Worm (Caenorhabditis elegans) whole organism, young adult: ENCODE results near the gene fbxa-182.

Source experiments
- F22D6.2 ChIP-seq: sonication (generic microtip); optimal IDR thresholded peaks from 2 replicates; lab custom pipeline; 2016; ENCODE audit warnings: mild to moderate bottlenecking, missing genetic modification characterization, missing compliant biosample characterization
- ama-1 ChIP-seq, 3 experiments: fragments of 150-350 bp in 1 of 3; sonication (generic microtip) in 2 of 3; optimal IDR thresholded peaks; 2 replicates each; lab custom pipeline; 2014 to 2018; ENCODE audit warnings: missing biosample characterization in 2 of 3, missing genetic modification characterization in 2 of 3, missing genetic modification reagents in 2 of 3
- aptf-2 ChIP-seq: fragments of 200-800 bp; sonication (Bioruptor generic); conservative IDR thresholded peaks from 2 replicates; pipeline ENCODE4 v1.3.6; 2022; ENCODE audit warnings: missing genetic modification reagents, missing genetic modification characterization, missing compliant biosample characterization
- attf-3 ChIP-seq: fragments of 200-800 bp; sonication (Bioruptor generic); conservative IDR thresholded peaks from 2 replicates; pipeline ENCODE4 v1.3.6; 2022; ENCODE audit warnings: missing genetic modification reagents, missing genetic modification characterization, missing compliant biosample characterization
- bed-1 ChIP-seq: fragments of 200-800 bp; sonication (Bioruptor generic); IDR thresholded peaks from 2 replicates; pipeline ENCODE4 v1.3.6; 2022; ENCODE audit warnings: missing genetic modification reagents, missing genetic modification characterization, missing compliant biosample characterization
- ceh-100 ChIP-seq: fragments of 200-800 bp; sonication (Bioruptor generic); IDR thresholded peaks from 2 replicates; pipeline ENCODE4 v1.3.6; 2022; ENCODE audit warnings: missing genetic modification reagents, missing genetic modification characterization, missing compliant biosample characterization
- hlh-26 ChIP-seq: fragments of 200-800 bp; sonication (Bioruptor generic); conservative IDR thresholded peaks from 2 replicates; pipeline ENCODE4 v1.3.6; 2022; ENCODE audit warnings: missing genetic modification reagents, missing genetic modification characterization, missing compliant biosample characterization
- hmg-20 ChIP-seq: fragments of 200-800 bp; sonication (Bioruptor generic); IDR thresholded peaks from 2 replicates; pipeline ENCODE4 v1.3.6; 2022; ENCODE audit warnings: missing genetic modification reagents, missing genetic modification characterization, missing compliant biosample characterization
- lin-26 ChIP-seq: fragments of 200-800 bp; sonication (Bioruptor generic); IDR thresholded peaks from 2 replicates; pipeline ENCODE4 v1.3.6; 2022; ENCODE audit warnings: missing genetic modification reagents, missing genetic modification characterization, missing compliant biosample characterization
- pbrm-1 ChIP-seq: fragments of 200-800 bp; sonication (Bioruptor generic); IDR thresholded peaks from 2 replicates; pipeline ENCODE4 v1.3.6; 2022; ENCODE audit warnings: missing genetic modification reagents, missing genetic modification characterization, missing compliant biosample characterization
- pha-4 ChIP-seq: fragments of 150-350 bp; sonication (generic microtip); optimal IDR thresholded peaks from 2 replicates; lab custom pipeline; 2014; ENCODE audit warnings: missing biosample characterization, missing genetic modification reagents, missing genetic modification characterization
- snpc-1.1 ChIP-seq: sonication (generic microtip); optimal IDR thresholded peaks from 2 replicates; lab custom pipeline; 2017; ENCODE audit warnings: missing genetic modification characterization, mild to moderate bottlenecking, missing compliant biosample characterization, antibody characterized with exemption, moderate library complexity, missing genotype, missing genetic modification reagents; ENCODE audit not compliant: insufficient read depth
- unc-62 ChIP-seq: fragments of 150-350 bp; optimal IDR thresholded peaks from 2 replicates; lab custom pipeline; 2014; ENCODE audit warnings: missing biosample characterization, missing genetic modification reagents, missing genetic modification characterization
- ztf-18 ChIP-seq: sonication (generic microtip); optimal IDR thresholded peaks from 2 replicates; lab custom pipeline; 2016; ENCODE audit warnings: missing genotype, mild to moderate bottlenecking, missing genetic modification characterization, missing compliant biosample characterization

ce11 chrII:2458881-2459280 is 46.3 kb upstream of the fbxa-182 start, which contains the start of gene pqn-42:
- TF ChIP-seq pbrm-1 (GFP tag; lab: Robert Waterston, UW) (no peak), ceh-100 (GFP tag; lab: Robert Waterston, UW) (no peak), aptf-2 (GFP tag; lab: Robert Waterston, UW) (no peak), hmg-20 (no peak), bed-1 (GFP tag; lab: Robert Waterston, UW) (no peak), hlh-26 (GFP tag; lab: Robert Waterston, UW) (no peak), pha-4 (tag; lab: Kevin White, UChicago) (no peak), lin-26 (GFP tag; lab: Robert Waterston, UW) (no peak), ztf-18 (no peak), snpc-1.1 (tag; lab: Kevin White, UChicago) (no peak), F22D6.2 (tag; lab: Kevin White, UChicago) (no peak), ama-1 (optimal IDR thresholded peaks at IDR 0.05; lab: Kevin White, UChicago) (no peak), ama-1 (GFP tag; optimal IDR thresholded peaks at IDR 0.05; lab: Kevin White, UChicago) (no peak), unc-62 (GFP tag; lab: Kevin White, UChicago) (no peak), attf-3 (GFP tag; lab: Robert Waterston, UW) (no peak)
